Fruit fly (Drosophila melanogaster) whole organism, embryonic: ENCODE data around the gene Cpr73D.

Experiments used
- CG10366 ChIP-seq: fragments of 200-800 bp; sonication (Bioruptor generic); IDR thresholded peaks from 2 replicates; pipeline ENCODE4 v1.3.6; 2022; ENCODE audit warnings: missing biosample characterization, missing genetic modification characterization
- CG10543 ChIP-seq: fragments of 200-800 bp; sonication (Bioruptor generic); optimal IDR thresholded peaks from 3 replicates; lab custom pipeline; 2017; ENCODE audit warnings: missing biosample characterization, mild to moderate bottlenecking, missing genetic modification characterization, moderate library complexity
- CG10959 ChIP-seq: fragments of 200-800 bp; sonication (Bioruptor generic); IDR thresholded peaks from 2 replicates; pipeline ENCODE4 v1.3.6; 2022; ENCODE audit warnings: missing biosample characterization, missing genetic modification characterization
- CG11093 ChIP-seq: fragments of 200-800 bp; sonication (Bioruptor generic); IDR thresholded peaks from 3 replicates; pipeline ENCODE4 v1.3.6; 2022; ENCODE audit warnings: missing biosample characterization, missing genetic modification characterization
- CG12219 ChIP-seq: fragments of 200-800 bp; sonication (Bioruptor generic); optimal IDR thresholded peaks from 3 replicates; lab custom pipeline; 2018; ENCODE audit warnings: missing biosample characterization, mild to moderate bottlenecking, missing genetic modification characterization
- CG12942 ChIP-seq: fragments of 200-800 bp; sonication (Bioruptor generic); optimal IDR thresholded peaks from 3 replicates; lab custom pipeline; 2016; ENCODE audit warnings: missing biosample characterization, missing genetic modification characterization
- CG13894 ChIP-seq: fragments of 200-800 bp; sonication (Bioruptor generic); optimal IDR thresholded peaks from 3 replicates; lab custom pipeline; 2018; ENCODE audit warnings: missing biosample characterization, mild to moderate bottlenecking, missing genetic modification characterization, moderate library complexity
- CG14050 ChIP-seq: fragments of 200-800 bp; sonication (Bioruptor generic); IDR thresholded peaks from 3 replicates; pipeline ENCODE4 v1.3.6; 2022; ENCODE audit warnings: missing biosample characterization, missing genetic modification characterization
- CG14441 ChIP-seq: fragments of 200-800 bp; sonication (Bioruptor generic); IDR thresholded peaks from 2 replicates; pipeline ENCODE4 v1.3.6; 2022; ENCODE audit warnings: missing biosample characterization, missing genetic modification characterization
- CG15601 ChIP-seq: fragments of 200-800 bp; sonication (Bioruptor generic); optimal IDR thresholded peaks from 3 replicates; lab custom pipeline; 2019; ENCODE audit warnings: missing biosample characterization, mild to moderate bottlenecking, missing genetic modification characterization, moderate library complexity
- CG18011 ChIP-seq: fragments of 200-800 bp; sonication (Bioruptor generic); optimal IDR thresholded peaks from 2 replicates; lab custom pipeline; 2017; ENCODE audit warnings: missing biosample characterization, missing genetic modification characterization, mild to moderate bottlenecking, moderate library complexity, missing genotype
- CG31365 ChIP-seq: fragments of 200-800 bp; sonication (Bioruptor generic); optimal IDR thresholded peaks from 2 replicates; lab custom pipeline; 2018; ENCODE audit warnings: missing biosample characterization, mild to moderate bottlenecking, missing genetic modification characterization
- CG3281 ChIP-seq: fragments of 200-800 bp; sonication (Bioruptor generic); optimal IDR thresholded peaks from 3 replicates; lab custom pipeline; 2017; ENCODE audit warnings: missing biosample characterization, mild to moderate bottlenecking, missing genetic modification characterization
- CG34224 ChIP-seq: fragments of 200-800 bp; sonication (Bioruptor generic); IDR thresholded peaks from 3 replicates; pipeline ENCODE4 v1.3.6; 2022; ENCODE audit warnings: missing biosample characterization, missing genetic modification characterization; ENCODE audit not compliant: partially characterized antibody
- CG34376 ChIP-seq: fragments of 200-800 bp; sonication (Bioruptor generic); optimal IDR thresholded peaks from 2 replicates; lab custom pipeline; 2018; ENCODE audit warnings: missing biosample characterization, mild to moderate bottlenecking, missing genetic modification characterization
- CG3847 ChIP-seq: fragments of 200-800 bp; sonication (Bioruptor generic); IDR thresholded peaks from 2 replicates; pipeline ENCODE4 v1.3.6; 2022; ENCODE audit warnings: missing biosample characterization, missing genetic modification characterization
- CG6254 ChIP-seq: fragments of 200-800 bp; sonication (Bioruptor generic); optimal IDR thresholded peaks from 3 replicates; lab custom pipeline; 2017; ENCODE audit warnings: mild to moderate bottlenecking, missing biosample characterization, missing genetic modification reagents, missing genetic modification characterization
- CG7786 ChIP-seq: fragments of 200-800 bp; sonication (Bioruptor generic); optimal IDR thresholded peaks from 2 replicates; lab custom pipeline; 2016; ENCODE audit warnings: missing biosample characterization, missing genetic modification characterization
- CG8359 ChIP-seq: fragments of 200-800 bp; sonication (Bioruptor generic); optimal IDR thresholded peaks from 2 replicates; lab custom pipeline; 2017; ENCODE audit warnings: missing biosample characterization, mild to moderate bottlenecking, missing genetic modification characterization, borderline replicate concordance
- CG9437 ChIP-seq: fragments of 200-800 bp; sonication (Bioruptor generic); optimal IDR thresholded peaks from 2 replicates; lab custom pipeline; 2018; ENCODE audit warnings: missing biosample characterization, mild to moderate bottlenecking, missing genetic modification characterization
- CG9932 ChIP-seq: fragments of 200-800 bp; sonication (Bioruptor generic); IDR thresholded peaks from 2 replicates; pipeline ENCODE4 v1.3.6; 2022; ENCODE audit warnings: missing biosample characterization, missing genetic modification characterization
- Dip2 ChIP-seq: fragments of 200-800 bp; sonication (Bioruptor generic); IDR thresholded peaks from 2 replicates; pipeline ENCODE4 v1.3.6; 2022; ENCODE audit warnings: missing biosample characterization, missing genetic modification characterization
- HLH54F ChIP-seq: fragments of 200-800 bp; sonication (Bioruptor generic); optimal IDR thresholded peaks from 3 replicates; lab custom pipeline; 2016; ENCODE audit warnings: missing biosample characterization, missing genetic modification characterization
- Hmr ChIP-seq: fragments of 200-800 bp; sonication (Bioruptor generic); optimal IDR thresholded peaks from 3 replicates; lab custom pipeline; 2017; ENCODE audit warnings: mild to moderate bottlenecking, missing biosample characterization, missing genetic modification reagents, missing genetic modification characterization
- Hr3 ChIP-seq: fragments of 200-800 bp; sonication (Bioruptor generic); optimal IDR thresholded peaks from 3 replicates; lab custom pipeline; 2016; ENCODE audit warnings: missing biosample characterization, missing genetic modification characterization
- Hr51 ChIP-seq, 2 experiments: fragments of 200-800 bp; sonication (Bioruptor generic); optimal IDR thresholded peaks; 2 replicates in 1 of 2; 3 replicates in 1 of 2; lab custom pipeline; 2016 to 2018; ENCODE audit warnings: missing biosample characterization in 2 of 2, missing genetic modification characterization in 2 of 2, mild to moderate bottlenecking in 1 of 2, moderate library complexity in 1 of 2
- Kr ChIP-seq: fragments of 200-800 bp; sonication (Bioruptor generic); optimal IDR thresholded peaks from 2 replicates; lab custom pipeline; 2017; ENCODE audit warnings: missing biosample characterization, mild to moderate bottlenecking, missing genetic modification characterization
- Lpt ChIP-seq: fragments of >200 bp; optimal IDR thresholded peaks from 2 replicates; lab custom pipeline; 2018; ENCODE audit warnings: missing biosample characterization, missing genetic modification characterization
- Mad ChIP-seq: fragments of 200-800 bp; sonication (Bioruptor generic); optimal IDR thresholded peaks from 2 replicates; lab custom pipeline; 2016; ENCODE audit warnings: missing biosample characterization, missing genetic modification characterization
- Oli ChIP-seq: fragments of 200-800 bp; sonication (Bioruptor generic); optimal IDR thresholded peaks from 2 replicates; lab custom pipeline; 2018; ENCODE audit warnings: missing biosample characterization, mild to moderate bottlenecking, missing genetic modification characterization, moderate library complexity
- Scr ChIP-seq: fragments of 200-800 bp; sonication (Bioruptor generic); IDR thresholded peaks from 2 replicates; pipeline ENCODE4 v1.3.6; 2022; ENCODE audit warnings: missing biosample characterization, missing genetic modification characterization; ENCODE audit not compliant: partially characterized antibody
- Sin3A ChIP-seq: fragments of >200 bp; optimal IDR thresholded peaks from 2 replicates; lab custom pipeline; 2018
- Sox100B ChIP-seq: fragments of 200-800 bp; sonication (Bioruptor generic); optimal IDR thresholded peaks from 3 replicates; lab custom pipeline; 2018; ENCODE audit warnings: missing biosample characterization, mild to moderate bottlenecking, missing genetic modification characterization
- Sry-β ChIP-seq: fragments of 200-800 bp; sonication (Bioruptor generic); optimal IDR thresholded peaks from 2 replicates; lab custom pipeline; 2018; ENCODE audit warnings: missing biosample characterization, mild to moderate bottlenecking, missing genetic modification characterization, moderate library complexity
- Xbp1 ChIP-seq: fragments of 200-800 bp; sonication (Bioruptor generic); optimal IDR thresholded peaks from 3 replicates; lab custom pipeline; 2016; ENCODE audit warnings: missing biosample characterization, mild to moderate bottlenecking, missing genetic modification characterization
- az2 ChIP-seq: fragments of 200-800 bp; sonication (Bioruptor generic); optimal IDR thresholded peaks from 3 replicates; lab custom pipeline; 2016; ENCODE audit warnings: missing biosample characterization, missing genetic modification characterization
- crp ChIP-seq, 2 experiments: fragments of 200-800 bp; sonication (Bioruptor generic); optimal IDR thresholded peaks; 2 replicates in 1 of 2; 3 replicates in 1 of 2; lab custom pipeline; 2017; ENCODE audit warnings: missing biosample characterization in 2 of 2, missing genetic modification characterization in 2 of 2, mild to moderate bottlenecking in 1 of 2, moderate library complexity in 1 of 2
- emc ChIP-seq: fragments of 200-800 bp; sonication (Bioruptor generic); optimal IDR thresholded peaks from 2 replicates; lab custom pipeline; 2016; ENCODE audit warnings: missing biosample characterization, missing genetic modification characterization
- gcm ChIP-seq: fragments of 200-800 bp; sonication (Bioruptor generic); optimal IDR thresholded peaks from 2 replicates; lab custom pipeline; 2019; ENCODE audit warnings: missing biosample characterization, mild to moderate bottlenecking, missing genetic modification characterization, moderate library complexity
- hbn ChIP-seq: fragments of 200-800 bp; sonication (Bioruptor generic); IDR thresholded peaks from 2 replicates; pipeline ENCODE4 v1.3.6; 2022; ENCODE audit warnings: missing biosample characterization, missing genetic modification characterization; ENCODE audit not compliant: partially characterized antibody
- hth ChIP-seq: fragments of >200 bp; optimal IDR thresholded peaks from 2 replicates; lab custom pipeline; 2017; ENCODE audit warnings: inconsistent platforms
- maf-S ChIP-seq: fragments of 200-800 bp; sonication (Bioruptor generic); optimal IDR thresholded peaks from 2 replicates; lab custom pipeline; 2016; ENCODE audit warnings: missing biosample characterization, missing genetic modification characterization
- pum ChIP-seq: fragments of 200-800 bp; sonication (Bioruptor generic); optimal IDR thresholded peaks from 2 replicates; lab custom pipeline; 2016; ENCODE audit warnings: missing biosample characterization, missing genetic modification characterization
- salm ChIP-seq: fragments of 200-800 bp; sonication (Bioruptor generic); optimal IDR thresholded peaks from 2 replicates; lab custom pipeline; 2018; ENCODE audit warnings: missing biosample characterization, mild to moderate bottlenecking, missing genetic modification characterization
- sd ChIP-seq: fragments of 200-800 bp; sonication (Bioruptor generic); optimal IDR thresholded peaks from 3 replicates; lab custom pipeline; 2018; ENCODE audit warnings: missing biosample characterization, mild to moderate bottlenecking, missing genetic modification characterization, moderate library complexity
- sisA ChIP-seq: fragments of 200-800 bp; sonication (Bioruptor generic); IDR thresholded peaks from 2 replicates; pipeline ENCODE4 v1.3.6; 2022; ENCODE audit warnings: missing biosample characterization, missing genetic modification characterization
- slou ChIP-seq: fragments of 200-800 bp; sonication (Bioruptor generic); optimal IDR thresholded peaks from 3 replicates; lab custom pipeline; 2016; ENCODE audit warnings: missing biosample characterization, missing genetic modification characterization
- tgo ChIP-seq: fragments of 200-800 bp; sonication (Bioruptor generic); IDR thresholded peaks from 3 replicates; pipeline ENCODE4 v1.3.6; 2022; ENCODE audit warnings: missing biosample characterization, missing genetic modification characterization
- trem ChIP-seq: fragments of 200-800 bp; optimal IDR thresholded peaks from 3 replicates; lab custom pipeline; 2019; ENCODE audit warnings: missing biosample characterization, mild to moderate bottlenecking, missing genetic modification characterization, moderate library complexity

Cpr73D gene

DNA sequence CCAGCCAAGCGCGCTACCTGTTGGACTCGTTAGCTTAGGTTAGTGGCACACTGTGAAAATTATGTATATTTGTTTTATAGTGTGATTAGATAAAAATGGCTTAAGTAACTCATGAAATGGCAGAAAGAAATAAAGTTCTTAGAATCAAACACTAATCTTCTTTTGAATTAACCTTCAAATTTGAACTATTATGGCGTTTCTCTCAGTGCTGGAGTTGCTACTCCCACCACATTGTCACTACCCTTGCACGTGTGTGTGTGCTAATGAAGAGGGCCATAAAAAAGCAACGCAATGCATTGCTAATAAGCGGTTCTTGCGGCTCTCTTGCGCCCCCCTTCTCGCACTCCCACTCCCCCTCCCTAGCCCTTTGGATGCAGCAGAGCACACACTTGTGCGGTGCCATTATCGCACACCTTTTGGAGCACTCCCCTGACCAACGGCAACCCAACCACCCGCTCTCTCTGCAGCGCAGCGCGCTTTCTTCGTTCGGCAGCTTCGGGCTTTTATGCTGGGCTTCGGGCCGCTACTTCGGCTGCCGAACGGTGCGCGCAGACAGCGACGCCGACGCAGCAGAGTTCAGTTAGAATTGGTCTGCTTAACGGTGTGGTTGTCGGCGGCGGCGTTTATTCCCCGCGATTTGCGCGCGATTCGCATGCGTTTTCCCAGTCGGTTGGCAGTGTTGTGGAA lies 66.7 kb downstream of the Cpr73D start (continued):
- TF ChIP-seq CG10959 (GFP tag; lab: Robert Waterston, UW) (peak; percentile 89), trem (tag; lab: Kevin White, UChicago) (peak; percentile 84), hth (lab: Kevin White, UChicago) (no peak), sisA (GFP tag; lab: Robert Waterston, UW) (peak; percentile 95), Hr51 (GFP tag; optimal IDR thresholded peaks at IDR 0.05; lab: Kevin White, UChicago) (peak; percentile 72 to 91), Oli (tag; lab: Kevin White, UChicago) (peak; percentile 94), Xbp1 (peak; percentile 93), CG6254 (GFP tag; lab: Kevin White, UChicago) (peak; percentile 92), salm (tag; lab: Kevin White, UChicago) (peak; percentile 86), Sin3A (no peak), emc (peak; percentile 13), CG12219 (GFP tag; lab: Kevin White, UChicago) (peak; percentile 88), CG31365 (tag; lab: Kevin White, UChicago) (peak; percentile 58), crp (GFP tag; optimal IDR thresholded peaks at IDR 0.05; lab: Kevin White, UChicago) (peak in 1 of 2 experiments; percentile 49), hbn (no peak), CG8359 (GFP tag; lab: Kevin White, UChicago) (peak; percentile 100), pum (peak; percentile 89), CG13894 (tag; lab: Kevin White, UChicago) (no peak), slou (GFP tag; lab: Kevin White, UChicago) (peak; percentile 51), sd (tag; lab: Kevin White, UChicago) (peak; percentile 25), Dip2 (GFP tag; lab: Robert Waterston, UW) (no peak), HLH54F (peak; percentile 57), maf-S (peak; percentile 80), CG14050 (GFP tag; lab: Robert Waterston, UW) (peak; percentile 91), Sry-β (GFP tag; lab: Kevin White, UChicago) (peak; percentile 57), CG7786 (GFP tag; lab: Kevin White, UChicago) (peak; percentile 79), CG11093 (peak; percentile 88), CG9932 (GFP tag; lab: Robert Waterston, UW) (peak; percentile 62), CG10543 (GFP tag; lab: Kevin White, UChicago) (peak; percentile 64), Mad (GFP tag; lab: Kevin White, UChicago) (peak; percentile 55), Lpt (GFP tag; lab: Kevin White, UChicago) (no peak), CG34376 (peak; percentile 36), CG10366 (GFP tag; lab: Robert Waterston, UW) (peak; percentile 95), Scr (no peak), tgo (GFP tag; lab: Robert Waterston, UW) (peak; percentile 90), CG3847 (peak; percentile 83), CG15601 (tag; lab: Kevin White, UChicago) (peak; percentile 92), CG18011 (GFP tag; lab: Kevin White, UChicago) (peak; percentile 58), CG3281 (GFP tag; lab: Kevin White, UChicago) (peak; percentile 29), CG14441 (GFP tag; lab: Robert Waterston, UW) (peak; percentile 90), Kr (no peak), CG34224 (GFP tag; lab: Robert Waterston, UW) (peak; percentile 18; the same call in 1 of the 3 replicates), Hr3 (GFP tag; lab: Kevin White, UChicago) (peak; percentile 88), gcm (GFP tag; lab: Kevin White, UChicago) (peak; percentile 88), az2 (GFP tag; lab: Kevin White, UChicago) (peak; percentile 93), Hmr (GFP tag; lab: Kevin White, UChicago) (peak; percentile 66), CG9437 (GFP tag; lab: Kevin White, UChicago) (peak; percentile 75), Sox100B (GFP tag; lab: Kevin White, UChicago) (peak; percentile 87), CG12942 (GFP tag; lab: Kevin White, UChicago) (peak; percentile 81)
